Worm (Caenorhabditis elegans) whole organism, midembryonic: ENCODE results near the gene K05G3.2.

Experiments
- T22C8.4 ChIP-seq: fragments of 200-800 bp; sonication (Bioruptor generic); IDR thresholded peaks from 2 replicates; pipeline ENCODE4 v1.3.6; 2022; ENCODE audit warnings: missing genetic modification characterization, missing compliant biosample characterization
- cog-1 ChIP-seq: sonication (generic microtip); optimal IDR thresholded peaks from 2 replicates; lab custom pipeline; 2016; ENCODE audit warnings: missing genetic modification characterization, missing compliant biosample characterization
- flt-1 ChIP-seq: fragments of 200-800 bp; sonication (Bioruptor generic); IDR thresholded peaks from 2 replicates; pipeline ENCODE4 v1.3.6; 2022; ENCODE audit warnings: missing genetic modification characterization, missing compliant biosample characterization
- klf-2 ChIP-seq: fragments of 200-800 bp; sonication (Bioruptor generic); conservative IDR thresholded peaks from 2 replicates; pipeline ENCODE4 v1.3.6; 2022; ENCODE audit warnings: missing genetic modification reagents, missing genetic modification characterization, missing compliant biosample characterization
- med-1 ChIP-seq: sonication (generic microtip); optimal IDR thresholded peaks from 2 replicates; lab custom pipeline; 2017; ENCODE audit warnings: missing genetic modification characterization, mild to moderate bottlenecking, missing compliant biosample characterization, antibody characterized with exemption, missing genetic modification reagents; ENCODE audit not compliant: insufficient read depth
- ref-1 ChIP-seq: fragments of 200-800 bp; sonication (Bioruptor generic); conservative IDR thresholded peaks from 2 replicates; pipeline ENCODE4 v1.3.6; 2022; ENCODE audit warnings: missing genetic modification reagents, missing genetic modification characterization, missing compliant biosample characterization
- tab-1 ChIP-seq: fragments of 200-800 bp; sonication (Bioruptor generic); IDR thresholded peaks from 2 replicates; pipeline ENCODE4 v1.3.6; 2022; ENCODE audit warnings: missing genetic modification characterization, missing compliant biosample characterization
- ztf-23 ChIP-seq: fragments of 200-800 bp; sonication (Bioruptor generic); IDR thresholded peaks from 2 replicates; pipeline ENCODE4 v1.3.6; 2022; ENCODE audit warnings: missing genetic modification reagents, missing genetic modification characterization, missing compliant biosample characterization
- ztf-29 ChIP-seq: fragments of 200-800 bp; sonication (Bioruptor generic); IDR thresholded peaks from 2 replicates; pipeline ENCODE4 v1.3.6; 2022; ENCODE audit warnings: missing genetic modification reagents, missing genetic modification characterization, missing compliant biosample characterization

DNA sequence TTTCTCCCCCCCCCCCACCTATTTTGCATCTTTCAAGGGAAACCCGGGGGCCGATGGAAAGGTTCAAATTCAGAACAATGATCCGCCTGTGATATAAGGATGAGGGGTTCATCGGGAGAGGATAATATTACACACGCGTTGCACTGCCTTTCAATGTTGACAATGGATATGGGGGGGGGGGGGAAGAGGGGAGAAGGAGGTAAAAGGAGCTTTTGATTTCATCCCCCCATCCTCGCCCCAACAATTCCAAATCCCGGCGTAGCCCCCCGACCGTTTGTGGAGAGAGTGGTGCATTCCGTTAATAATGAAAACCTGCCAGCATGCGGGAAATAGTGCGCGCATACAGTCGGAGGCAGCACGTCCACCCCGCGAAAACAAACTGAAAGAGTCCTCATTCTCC, 47.6 kb upstream of the K05G3.2 start:
- 0 out of 2 replicates have a peak, but pooled peaks have one; percentile 6 for TF ChIP-seq tab-1 (GFP tag; lab: Robert Waterston, UW)
- TF ChIP-seq ztf-23 (GFP tag; lab: Robert Waterston, UW), result 0 out of 2 replicates have a peak, but pooled peaks have one; percentile 2
- no peak for TF ChIP-seq flt-1 (GFP tag; lab: Robert Waterston, UW)
- TF ChIP-seq med-1 (GFP tag; lab: Kevin White, UChicago), result no peak
- TF ChIP-seq klf-2 (GFP tag; lab: Robert Waterston, UW), result no peak
- TF ChIP-seq cog-1 (tag; lab: Kevin White, UChicago), result no peak
- TF ChIP-seq ref-1, result no peak
- no peak for TF ChIP-seq T22C8.4 (GFP tag; lab: Robert Waterston, UW)
- TF ChIP-seq ztf-29 (GFP tag; lab: Robert Waterston, UW), result no peak
